Fruit fly (Drosophila melanogaster) whole organism, adult: ENCODE results near the gene tkv.

Experiments
- CG11617 ChIP-seq: fragments of 200-800 bp; sonication (Bioruptor generic); optimal IDR thresholded peaks from 2 replicates; lab custom pipeline; 2017; ENCODE audit warnings: mild to moderate bottlenecking, missing biosample characterization, missing genetic modification reagents, missing genetic modification characterization
- CG12768 ChIP-seq: fragments of 200-800 bp; sonication (Bioruptor generic); optimal IDR thresholded peaks from 2 replicates; lab custom pipeline; 2017; ENCODE audit warnings: missing biosample characterization, missing genetic modification characterization, mild to moderate bottlenecking, moderate library complexity, missing genetic modification reagents
- CG14711 ChIP-seq: fragments of 200-800 bp; sonication (Bioruptor generic); optimal IDR thresholded peaks from 2 replicates; lab custom pipeline; 2018; ENCODE audit warnings: missing biosample characterization, mild to moderate bottlenecking, missing genetic modification characterization, moderate library complexity
- CG1620 ChIP-seq: fragments of 200-800 bp; sonication (Bioruptor generic); optimal IDR thresholded peaks from 2 replicates; lab custom pipeline; 2016; ENCODE audit warnings: missing biosample characterization, missing genetic modification characterization
- CG33017 ChIP-seq: fragments of 200-800 bp; sonication (Bioruptor generic); optimal IDR thresholded peaks from 2 replicates; lab custom pipeline; 2018; ENCODE audit warnings: missing biosample characterization, mild to moderate bottlenecking, missing genetic modification characterization, moderate library complexity
- CG5204 ChIP-seq: fragments of 200-800 bp; sonication (Bioruptor generic); optimal IDR thresholded peaks from 2 replicates; lab custom pipeline; 2016; ENCODE audit warnings: missing biosample characterization, missing genetic modification characterization
- CG7045 ChIP-seq: fragments of 200-800 bp; sonication (Bioruptor generic); optimal IDR thresholded peaks from 2 replicates; lab custom pipeline; 2017; ENCODE audit warnings: missing biosample characterization, mild to moderate bottlenecking, missing genetic modification characterization
- CG7101 ChIP-seq: fragments of 200-800 bp; sonication (Bioruptor generic); optimal IDR thresholded peaks from 2 replicates; lab custom pipeline; 2018; ENCODE audit warnings: missing biosample characterization, mild to moderate bottlenecking, missing genetic modification characterization, moderate library complexity
- Clk ChIP-seq: fragments of 200-800 bp; sonication (Bioruptor generic); optimal IDR thresholded peaks from 2 replicates; lab custom pipeline; 2017; ENCODE audit warnings: missing biosample characterization, missing genetic modification characterization
- Crg-1 ChIP-seq: fragments of 200-800 bp; sonication (Bioruptor generic); optimal IDR thresholded peaks from 2 replicates; lab custom pipeline; 2016; ENCODE audit warnings: missing biosample characterization, missing genetic modification characterization
- Hr96 ChIP-seq: fragments of 200-800 bp; sonication (Bioruptor generic); optimal IDR thresholded peaks from 2 replicates; lab custom pipeline; 2016; ENCODE audit warnings: missing biosample characterization, missing genetic modification characterization
- Mnt ChIP-seq: fragments of 200-800 bp; sonication (Bioruptor generic); optimal IDR thresholded peaks from 2 replicates; lab custom pipeline; 2016; ENCODE audit warnings: missing biosample characterization, mild to moderate bottlenecking, missing genetic modification characterization
- bab1 ChIP-seq: fragments of 200-800 bp; sonication (Bioruptor generic); optimal IDR thresholded peaks from 3 replicates; lab custom pipeline; 2019; ENCODE audit warnings: missing biosample characterization, mild to moderate bottlenecking, missing genetic modification characterization, moderate library complexity
- cic ChIP-seq: fragments of 200-800 bp; sonication (Bioruptor generic); optimal IDR thresholded peaks from 2 replicates; lab custom pipeline; 2017; ENCODE audit warnings: missing biosample characterization, mild to moderate bottlenecking, missing genetic modification characterization, moderate library complexity
- cnc ChIP-seq, 2 experiments: fragments of >200 bp; optimal IDR thresholded peaks; 2 replicates each; lab custom pipeline; 2017
- kay ChIP-seq: fragments of 200-800 bp; sonication (Bioruptor generic); peaks from one replicate; lab custom pipeline; 2016; ENCODE audit warnings: missing biosample characterization, missing genetic modification characterization, borderline replicate concordance
- ovo ChIP-seq: fragments of 200-800 bp; sonication (Bioruptor generic); optimal IDR thresholded peaks from 2 replicates; lab custom pipeline; 2016; ENCODE audit warnings: missing biosample characterization, missing genetic modification characterization
- pad ChIP-seq: fragments of 200-800 bp; sonication (Bioruptor generic); optimal IDR thresholded peaks from 3 replicates; lab custom pipeline; 2017; ENCODE audit warnings: missing biosample characterization, missing genetic modification characterization, mild to moderate bottlenecking, moderate library complexity, missing genetic modification reagents
- tj ChIP-seq: fragments of 200-800 bp; sonication (Bioruptor generic); optimal IDR thresholded peaks from 3 replicates; lab custom pipeline; 2017; ENCODE audit warnings: missing biosample characterization, mild to moderate bottlenecking, missing genetic modification characterization, moderate library complexity
- toe ChIP-seq: fragments of 200-800 bp; sonication (Bioruptor generic); optimal IDR thresholded peaks from 2 replicates; lab custom pipeline; 2016; ENCODE audit warnings: missing biosample characterization, missing genetic modification characterization

tkv gene

dm6 chr2L:5285860-5286259 lies 14.7 kb upstream of the tkv start:
- TF ChIP-seq CG1620: no peak
- no peak for TF ChIP-seq kay (GFP tag; lab: Kevin White, UChicago)
- no peak for TF ChIP-seq CG14711
- no peak for TF ChIP-seq CG11617
- TF ChIP-seq Mnt (GFP tag; lab: Kevin White, UChicago): no peak
- no peak for TF ChIP-seq CG5204 (GFP tag; lab: Kevin White, UChicago)
- TF ChIP-seq CG7101 (tag; lab: Kevin White, UChicago): no peak
- TF ChIP-seq CG12768 (GFP tag; lab: Kevin White, UChicago): no peak
- no peak for TF ChIP-seq Clk
- TF ChIP-seq ovo: no peak
- no peak for TF ChIP-seq CG7045 (GFP tag; lab: Kevin White, UChicago)
- TF ChIP-seq cnc (optimal IDR thresholded peaks at IDR 0.05; lab: Kevin White, UChicago): no peak
- no peak for TF ChIP-seq Crg-1 (GFP tag; lab: Kevin White, UChicago)
- no peak for TF ChIP-seq cic
- TF ChIP-seq tj (GFP tag; lab: Kevin White, UChicago): no peak
- no peak for TF ChIP-seq Hr96
- no peak for TF ChIP-seq toe

- TF ChIP-seq pad (GFP tag; lab: Kevin White, UChicago) (no peak), ovo (no peak), CG33017 (tag; lab: Kevin White, UChicago) (no peak), CG12768 (GFP tag; lab: Kevin White, UChicago) (no peak), CG7045 (GFP tag; lab: Kevin White, UChicago) (no peak), CG14711 (no peak), tj (GFP tag; lab: Kevin White, UChicago) (no peak), Mnt (GFP tag; lab: Kevin White, UChicago) (no peak), CG5204 (GFP tag; lab: Kevin White, UChicago) (no peak), Clk (no peak), cic (no peak), cnc (optimal IDR thresholded peaks at IDR 0.05; lab: Kevin White, UChicago) (no peak), Crg-1 (GFP tag; lab: Kevin White, UChicago) (no peak), bab1 (GFP tag; lab: Kevin White, UChicago) (no peak), CG11617 (no peak), CG1620 (no peak), kay (GFP tag; lab: Kevin White, UChicago) (no peak)
These were observed 13.6 kb upstream of the tkv start for dm6 chr2L:5284820-5285219.

dm6 chr2L:5278309-5279130 lies 7.3 kb upstream of the tkv start, which contains the start of the genes Nin and Bub1:
Gene Nin, minus strand, starts transcription at chr2L:5278548.
Gene Bub1, plus strand, starts transcription at chr2L:5278865.
- peak; percentile 9 for TF ChIP-seq tj (GFP tag; lab: Kevin White, UChicago)
- TF ChIP-seq cnc (optimal IDR thresholded peaks at IDR 0.05; lab: Kevin White, UChicago): no peak
- TF ChIP-seq Mnt (GFP tag; lab: Kevin White, UChicago): peak; percentile 33
- TF ChIP-seq pad (GFP tag; lab: Kevin White, UChicago): peak; percentile 45
- TF ChIP-seq Clk: no peak
- TF ChIP-seq CG14711: peak; percentile 21
- TF ChIP-seq CG7101 (tag; lab: Kevin White, UChicago): no peak
- peak; percentile 69 for TF ChIP-seq toe
- TF ChIP-seq CG5204 (GFP tag; lab: Kevin White, UChicago): no peak
- TF ChIP-seq CG11617: peak; percentile 61
- TF ChIP-seq CG33017 (tag; lab: Kevin White, UChicago): no peak
- no peak for TF ChIP-seq Crg-1 (GFP tag; lab: Kevin White, UChicago)
- peak; percentile 47 for TF ChIP-seq ovo
- TF ChIP-seq bab1 (GFP tag; lab: Kevin White, UChicago): peak; percentile 21
- TF ChIP-seq CG1620: peak; percentile 65
- no peak for TF ChIP-seq Hr96
- TF ChIP-seq kay (GFP tag; lab: Kevin White, UChicago): no peak
- TF ChIP-seq CG12768 (GFP tag; lab: Kevin White, UChicago): no peak
- no peak for TF ChIP-seq cic
- TF ChIP-seq CG7045 (GFP tag; lab: Kevin White, UChicago): peak; percentile 1

- no peak for TF ChIP-seq Clk
- no peak for TF ChIP-seq CG11617
- TF ChIP-seq CG1620: no peak
These were observed 6.3 kb upstream of the tkv start for dm6 chr2L:5277262-5278008.

- TF ChIP-seq CG33017 (tag; lab: Kevin White, UChicago) (no peak), kay (GFP tag; lab: Kevin White, UChicago) (peak; percentile 81), CG7045 (GFP tag; lab: Kevin White, UChicago) (no peak), CG1620 (no peak), CG11617 (no peak), CG12768 (GFP tag; lab: Kevin White, UChicago) (peak; percentile 16), cnc (optimal IDR thresholded peaks at IDR 0.05; lab: Kevin White, UChicago) (no peak), Crg-1 (GFP tag; lab: Kevin White, UChicago) (no peak), bab1 (GFP tag; lab: Kevin White, UChicago) (no peak), Mnt (GFP tag; lab: Kevin White, UChicago) (peak; percentile 53), Clk (no peak), tj (GFP tag; lab: Kevin White, UChicago) (no peak), CG5204 (GFP tag; lab: Kevin White, UChicago) (no peak), pad (GFP tag; lab: Kevin White, UChicago) (no peak)
These were observed 741 bp downstream of the tkv start for dm6 chr2L:5270215-5271071.
